Worm (Caenorhabditis elegans): ENCODE results near the gene sdz-32.

ce11 chrII:3500373-3500772 lies 26.5 kb downstream of the sdz-32 start:
- no peak for TF ChIP-seq ref-1 (GFP tag; conservative IDR thresholded peaks at IDR 0.05)
- no peak for TF ChIP-seq T22C8.4 (GFP tag; IDR thresholded peaks at IDR 0.05)

Measured in whole organism, midembryonic.